Fruit fly (Drosophila melanogaster) whole organism, pupa: ENCODE measurements around the gene car.

ENCODE experiments used
- CG10348 ChIP-seq: fragments of 200-800 bp; sonication (Bioruptor generic); IDR thresholded peaks from 2 replicates; pipeline ENCODE4 v1.3.6; 2022; ENCODE audit warnings: missing biosample characterization, missing genetic modification characterization
- CG12605 ChIP-seq: fragments of 200-800 bp; sonication (Bioruptor generic); IDR thresholded peaks from 2 replicates; pipeline ENCODE4 v1.3.6; 2022; ENCODE audit warnings: missing biosample characterization, missing genetic modification characterization
- CG13204 ChIP-seq: fragments of 200-800 bp; sonication (Bioruptor generic); optimal IDR thresholded peaks from 2 replicates; lab custom pipeline; 2018; ENCODE audit warnings: missing biosample characterization, mild to moderate bottlenecking, missing genetic modification characterization, moderate library complexity
- CG14655 ChIP-seq: fragments of 200-800 bp; sonication (Bioruptor generic); optimal IDR thresholded peaks from 3 replicates; lab custom pipeline; 2017; ENCODE audit warnings: mild to moderate bottlenecking, missing biosample characterization, missing genetic modification reagents, missing genetic modification characterization
- CG15710 ChIP-seq: fragments of 200-800 bp; sonication (Bioruptor generic); optimal IDR thresholded peaks from 2 replicates; lab custom pipeline; 2018; ENCODE audit warnings: missing biosample characterization, mild to moderate bottlenecking, missing genetic modification characterization, moderate library complexity
- CG17806 ChIP-seq: fragments of 200-800 bp; sonication (Bioruptor generic); optimal IDR thresholded peaks from 2 replicates; lab custom pipeline; 2018; ENCODE audit warnings: missing biosample characterization, mild to moderate bottlenecking, missing genetic modification characterization, moderate library complexity
- CG32121 ChIP-seq: fragments of 200-800 bp; sonication (Bioruptor generic); IDR thresholded peaks from 2 replicates; pipeline ENCODE4 v1.3.6; 2022; ENCODE audit warnings: missing biosample characterization, missing genetic modification characterization
- CG34367 ChIP-seq: fragments of 200-800 bp; sonication (Bioruptor generic); optimal IDR thresholded peaks from 2 replicates; lab custom pipeline; 2018; ENCODE audit warnings: missing biosample characterization, mild to moderate bottlenecking, missing genetic modification characterization
- CG4496 ChIP-seq: fragments of 200-800 bp; sonication (Bioruptor generic); IDR thresholded peaks from 3 replicates; pipeline ENCODE4 v1.3.6; 2022; ENCODE audit warnings: missing biosample characterization, missing genetic modification characterization
- CG8159 ChIP-seq: fragments of 200-800 bp; sonication (Bioruptor generic); optimal IDR thresholded peaks from 3 replicates; lab custom pipeline; 2018; ENCODE audit warnings: missing biosample characterization, mild to moderate bottlenecking, missing genetic modification characterization, moderate library complexity
- CG8301 ChIP-seq: fragments of 200-800 bp; sonication (Bioruptor generic); optimal IDR thresholded peaks from 2 replicates; lab custom pipeline; 2018; ENCODE audit warnings: missing biosample characterization, mild to moderate bottlenecking, missing genetic modification characterization
- CG9948 ChIP-seq: fragments of 200-800 bp; sonication (Bioruptor generic); optimal IDR thresholded peaks from 2 replicates; lab custom pipeline; 2018; ENCODE audit warnings: missing biosample characterization, mild to moderate bottlenecking, missing genetic modification characterization, moderate library complexity
- D1 ChIP-seq: fragments of 200-800 bp; sonication (Bioruptor generic); optimal IDR thresholded peaks from 2 replicates; lab custom pipeline; 2018; ENCODE audit warnings: missing biosample characterization, mild to moderate bottlenecking, missing genetic modification characterization, moderate library complexity
- EcR ChIP-seq: fragments of 200-800 bp; sonication (Bioruptor generic); optimal IDR thresholded peaks from 3 replicates; lab custom pipeline; 2019; ENCODE audit warnings: missing biosample characterization, missing genetic modification characterization, mild to moderate bottlenecking, moderate library complexity, missing genetic modification reagents
- Ets98B ChIP-seq: fragments of 200-800 bp; sonication (Bioruptor generic); IDR thresholded peaks from 2 replicates; pipeline ENCODE4 v1.3.6; 2022; ENCODE audit warnings: missing biosample characterization, missing genetic modification characterization
- Pif1A ChIP-seq: fragments of 200-800 bp; sonication (Bioruptor generic); optimal IDR thresholded peaks from 3 replicates; lab custom pipeline; 2016; ENCODE audit warnings: missing biosample characterization, missing genetic modification characterization
- Pif1B ChIP-seq: fragments of 200-800 bp; sonication (Bioruptor generic); optimal IDR thresholded peaks from 3 replicates; lab custom pipeline; 2016; ENCODE audit warnings: missing biosample characterization, missing genetic modification characterization
- Snoo ChIP-seq: fragments of 200-800 bp; sonication (Bioruptor generic); optimal IDR thresholded peaks from 3 replicates; lab custom pipeline; 2017; ENCODE audit warnings: missing biosample characterization, mild to moderate bottlenecking, missing genetic modification characterization, inconsistent platforms
- fd96Ca ChIP-seq: fragments of 200-800 bp; sonication (Bioruptor generic); IDR thresholded peaks from 3 replicates; pipeline ENCODE4 v1.3.6; 2022; ENCODE audit warnings: missing biosample characterization, missing genetic modification characterization
- gl ChIP-seq: fragments of 200-800 bp; sonication (Bioruptor generic); optimal IDR thresholded peaks from 2 replicates; lab custom pipeline; 2018; ENCODE audit warnings: missing biosample characterization, mild to moderate bottlenecking, missing genetic modification characterization
- rn ChIP-seq: fragments of 200-800 bp; sonication (Bioruptor generic); IDR thresholded peaks from 2 replicates; pipeline ENCODE4 v1.3.6; 2022; ENCODE audit warnings: missing biosample characterization, missing genetic modification characterization

The car gene

dm6 chrX:19598503-19598902 lies 32.7 kb downstream of the car start:
- TF ChIP-seq CG32121: no peak
- no peak for TF ChIP-seq Snoo
- TF ChIP-seq CG10348 (GFP tag; lab: Robert Waterston, UW): no peak

dm6 chrX:19601644-19602043 lies 35.8 kb downstream of the car start, which contains the start of gene CG14220:
TSS of gene CG14220 (minus strand) at chrX:19601851.
- TF ChIP-seq Pif1B (GFP tag; lab: Kevin White, UChicago) (no peak), fd96Ca (no peak), Ets98B (GFP tag; lab: Robert Waterston, UW) (no peak), CG34367 (no peak), Pif1A (GFP tag; lab: Kevin White, UChicago) (no peak), CG8159 (tag; lab: Kevin White, UChicago) (no peak), gl (no peak), CG14655 (GFP tag; lab: Kevin White, UChicago) (no peak), CG32121 (no peak), rn (GFP tag; lab: Robert Waterston, UW) (no peak), Snoo (no peak), CG4496 (GFP tag; lab: Robert Waterston, UW) (no peak), CG13204 (GFP tag; lab: Kevin White, UChicago) (no peak)

- TF ChIP-seq Ets98B (GFP tag; lab: Robert Waterston, UW): no peak
- no peak for TF ChIP-seq Pif1B (GFP tag; lab: Kevin White, UChicago)
These were observed 36.7 kb downstream of the car start for dm6 chrX:19602483-19602882.

- TF ChIP-seq CG12605 (GFP tag; lab: Robert Waterston, UW): peak; percentile 72
- peak; percentile 26; the same call in 1 of the 2 replicates for TF ChIP-seq CG10348 (GFP tag; lab: Robert Waterston, UW)
- peak; percentile 73 for TF ChIP-seq CG9948 (tag; lab: Kevin White, UChicago)
- TF ChIP-seq D1 (tag; lab: Kevin White, UChicago): no peak
- TF ChIP-seq CG32121: peak; percentile 82
- peak; percentile 58 for TF ChIP-seq CG15710 (tag; lab: Kevin White, UChicago)
- peak; percentile 23 for TF ChIP-seq gl
- TF ChIP-seq CG14655 (GFP tag; lab: Kevin White, UChicago): peak; percentile 87
- TF ChIP-seq CG8301: peak; percentile 83
- TF ChIP-seq Pif1A (GFP tag; lab: Kevin White, UChicago): peak; percentile 72
- peak; percentile 73 for TF ChIP-seq Pif1B (GFP tag; lab: Kevin White, UChicago)
- peak; percentile 59 for TF ChIP-seq rn (GFP tag; lab: Robert Waterston, UW)
- peak; percentile 82 for TF ChIP-seq fd96Ca
- peak; percentile 72 for TF ChIP-seq Snoo
- peak; percentile 15 for TF ChIP-seq CG13204 (GFP tag; lab: Kevin White, UChicago)
- TF ChIP-seq Ets98B (GFP tag; lab: Robert Waterston, UW): peak; percentile 89
- TF ChIP-seq EcR (GFP tag; lab: Kevin White, UChicago): no peak
- TF ChIP-seq CG34367: peak; percentile 55
- peak; percentile 77 for TF ChIP-seq CG17806 (tag; lab: Kevin White, UChicago)
- peak; percentile 92 for TF ChIP-seq CG4496 (GFP tag; lab: Robert Waterston, UW)
- peak; percentile 72 for TF ChIP-seq CG8159 (tag; lab: Kevin White, UChicago)
These were observed 38.1 kb downstream of the car start for dm6 chrX:19603953-19604352.

dm6 chrX:19604997-19605396 lies 39.2 kb downstream of the car start, which contains the start of gene CG14207:
TSS of gene CG14207 (plus strand) at chrX:19605199.
- no peak for TF ChIP-seq gl
- TF ChIP-seq CG10348 (GFP tag; lab: Robert Waterston, UW): no peak
- peak; percentile 30; the same call in 1 of the 2 replicates for TF ChIP-seq Ets98B (GFP tag; lab: Robert Waterston, UW)
- TF ChIP-seq CG12605 (GFP tag; lab: Robert Waterston, UW): no peak
- TF ChIP-seq fd96Ca: no peak
- no peak for TF ChIP-seq CG8301
- no peak for TF ChIP-seq CG14655 (GFP tag; lab: Kevin White, UChicago)
- peak; percentile 39; the same call in 1 of the 2 replicates for TF ChIP-seq CG32121
- no peak for TF ChIP-seq D1 (tag; lab: Kevin White, UChicago)
- no peak for TF ChIP-seq CG34367
- peak; percentile 60 for TF ChIP-seq EcR (GFP tag; lab: Kevin White, UChicago)
- no peak for TF ChIP-seq CG15710 (tag; lab: Kevin White, UChicago)
- peak; percentile 45; the same call in 1 of the 3 replicates for TF ChIP-seq CG4496 (GFP tag; lab: Robert Waterston, UW)
- TF ChIP-seq Snoo: no peak
- no peak for TF ChIP-seq CG9948 (tag; lab: Kevin White, UChicago)
- TF ChIP-seq CG8159 (tag; lab: Kevin White, UChicago): no peak
- no peak for TF ChIP-seq rn (GFP tag; lab: Robert Waterston, UW)

- TF ChIP-seq D1 (tag; lab: Kevin White, UChicago) (no peak), CG14655 (GFP tag; lab: Kevin White, UChicago) (no peak), rn (GFP tag; lab: Robert Waterston, UW) (no peak), CG13204 (GFP tag; lab: Kevin White, UChicago) (peak; percentile 29)
These were observed 40.1 kb downstream of the car start for dm6 chrX:19605915-19606314.

dm6 chrX:19606558-19606957 lies 40.7 kb downstream of the car start:
- TF ChIP-seq rn (GFP tag; lab: Robert Waterston, UW) (no peak), CG15710 (tag; lab: Kevin White, UChicago) (no peak), CG34367 (no peak), gl (no peak), CG8301 (no peak), D1 (tag; lab: Kevin White, UChicago) (no peak), Pif1A (GFP tag; lab: Kevin White, UChicago) (no peak), CG13204 (GFP tag; lab: Kevin White, UChicago) (no peak), CG14655 (GFP tag; lab: Kevin White, UChicago) (no peak), CG9948 (tag; lab: Kevin White, UChicago) (no peak), CG32121 (no peak), CG4496 (GFP tag; lab: Robert Waterston, UW) (no peak), CG10348 (GFP tag; lab: Robert Waterston, UW) (no peak), fd96Ca (no peak), CG17806 (tag; lab: Kevin White, UChicago) (no peak), Snoo (no peak), CG12605 (GFP tag; lab: Robert Waterston, UW) (no peak), Pif1B (GFP tag; lab: Kevin White, UChicago) (no peak), Ets98B (GFP tag; lab: Robert Waterston, UW) (no peak)
